Worm (Caenorhabditis elegans) whole organism, young adult: ENCODE data around the gene ncx-9.

Experiments
- F49E8.2 ChIP-seq: sonication (generic microtip); optimal IDR thresholded peaks from 3 replicates; lab custom pipeline; 2017; ENCODE audit warnings: missing genetic modification characterization, mild to moderate bottlenecking, missing compliant biosample characterization, antibody characterized with exemption, moderate library complexity; ENCODE audit not compliant: insufficient read depth
- Y79H2A.3 ChIP-seq: fragments of 200-800 bp; sonication (Bioruptor generic); conservative IDR thresholded peaks from 2 replicates; pipeline ENCODE4 v1.3.6; 2022; ENCODE audit warnings: missing genetic modification reagents, missing genetic modification characterization, missing compliant biosample characterization
- ama-1 ChIP-seq, 3 experiments: fragments of 150-350 bp in 1 of 3; sonication (generic microtip) in 2 of 3; optimal IDR thresholded peaks; 2 replicates each; lab custom pipeline; 2014 to 2018; ENCODE audit warnings: missing biosample characterization in 2 of 3, missing genetic modification characterization in 2 of 3, missing genetic modification reagents in 2 of 3
- him-1 ChIP-seq: sonication (generic microtip); optimal IDR thresholded peaks from 2 replicates; lab custom pipeline; 2016; ENCODE audit warnings: missing genotype, missing genetic modification reagents, missing genetic modification characterization, missing compliant biosample characterization
- nhr-90 ChIP-seq: sonication (generic microtip); optimal IDR thresholded peaks from 2 replicates; lab custom pipeline; 2016; ENCODE audit warnings: missing genotype, mild to moderate bottlenecking, missing genetic modification characterization, missing compliant biosample characterization

DNA sequence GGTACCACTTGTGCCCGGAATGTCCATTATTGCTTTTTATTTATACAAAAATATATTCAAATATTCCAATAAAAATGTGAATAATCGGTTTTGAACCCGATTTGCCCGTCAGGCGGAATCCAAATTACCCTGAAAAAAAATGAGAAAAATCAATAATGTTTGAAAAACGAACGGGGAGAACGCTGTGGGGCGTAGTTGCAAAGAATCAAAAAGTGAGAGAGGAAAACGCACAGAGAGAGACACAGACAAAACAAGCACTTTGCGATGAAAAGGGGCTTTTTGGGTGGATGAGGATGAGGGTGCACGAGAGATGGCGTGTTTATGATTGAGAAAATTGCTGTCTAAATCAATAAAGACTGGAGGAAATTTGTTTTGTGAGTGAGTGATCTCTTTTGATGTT, 32.1 kb downstream of the ncx-9 start, which contains the start of gene tam-1:
- TF ChIP-seq him-1 (tag; lab: Kevin White, UChicago) (no peak), F49E8.2 (no peak), nhr-90 (no peak), ama-1 (optimal IDR thresholded peaks at IDR 0.05; lab: Kevin White, UChicago) (no peak), ama-1 (GFP tag; optimal IDR thresholded peaks at IDR 0.05; lab: Kevin White, UChicago) (no peak), Y79H2A.3 (GFP tag; lab: Robert Waterston, UW) (no peak)
